Worm (Caenorhabditis elegans): ENCODE results near the gene nhr-104.

Gene nhr-104

ce11 chrIV:4760378-4761084 lies 28.0 kb downstream of the nhr-104 start, which contains the start of the genes memi-1 and cyp-31A3:
Gene memi-1 (minus strand): TSS chrIV:4760428.
Gene cyp-31A3 (plus strand): TSS chrIV:4761049.
- no peak for TF ChIP-seq hlh-30 (tag; optimal IDR thresholded peaks at IDR 0.05; ENCODE audit: insufficient read depth)
- no peak for TF ChIP-seq pax-1 (tag; optimal IDR thresholded peaks at IDR 0.05)
- no peak for TF ChIP-seq ceh-6 (GFP tag; optimal IDR thresholded peaks at IDR 0.05)

ce11 chrIV:4758659-4759058 lies 29.8 kb downstream of the nhr-104 start, which contains the start of gene Y17G9B.8:
Gene Y17G9B.8 (minus strand): TSS chrIV:4758840.
- TF ChIP-seq C38D4.7 (GFP tag; optimal IDR thresholded peaks at IDR 0.05) (no peak), unc-42 (tag; optimal IDR thresholded peaks at IDR 0.05) (no peak), madf-2 (tag; optimal IDR thresholded peaks at IDR 0.05) (no peak), lin-11 (tag; optimal IDR thresholded peaks at IDR 0.05) (no peak), ceh-45 (GFP tag; IDR thresholded peaks at IDR 0.05) (no peak), ahr-1 (tag; optimal IDR thresholded peaks at IDR 0.05) (no peak), hlh-30 (tag; optimal IDR thresholded peaks at IDR 0.05; ENCODE audit: insufficient read depth) (no peak), unc-3 (GFP tag; conservative IDR thresholded peaks at IDR 0.05) (no peak), unc-3 (tag; optimal IDR thresholded peaks at IDR 0.05) (no peak), elt-4 (tag; optimal IDR thresholded peaks at IDR 0.05) (no peak), nhr-11 (tag; optimal IDR thresholded peaks at IDR 0.05) (no peak), ceh-2 (tag; optimal IDR thresholded peaks at IDR 0.05) (no peak), dve-1 (tag; optimal IDR thresholded peaks at IDR 0.05) (no peak)

- TF ChIP-seq pat-9 (tag; optimal IDR thresholded peaks at IDR 0.05) = no peak
- TF ChIP-seq dmd-4 (tag; optimal IDR thresholded peaks at IDR 0.05; ENCODE audit: borderline replicate concordance) = no peak
- peak; percentile 44 for TF ChIP-seq ceh-48 (tag; optimal IDR thresholded peaks at IDR 0.05)
- no peak for TF ChIP-seq che-1 (tag; optimal IDR thresholded peaks at IDR 0.05)
- no peak for TF ChIP-seq unc-55 (GFP tag; optimal IDR thresholded peaks at IDR 0.05)
- peak; percentile 61 for TF ChIP-seq ceh-34 (tag; optimal IDR thresholded peaks at IDR 0.05)
- no peak for TF ChIP-seq fax-1 (tag; optimal IDR thresholded peaks at IDR 0.05)
- TF ChIP-seq hlh-30 (tag; optimal IDR thresholded peaks at IDR 0.05; ENCODE audit: insufficient read depth) = no peak
- no peak for TF ChIP-seq ama-1 (optimal IDR thresholded peaks at IDR 0.05)
- no peak for TF ChIP-seq ztf-16 (tag; optimal IDR thresholded peaks at IDR 0.05)
- peak; percentile 34 for TF ChIP-seq ref-2 (tag; optimal IDR thresholded peaks at IDR 0.05)
These were observed 32.4 kb downstream of the nhr-104 start, which contains the start of the genes fbxb-77 and Y17G9B.11 for ce11 chrIV:4755929-4756655. Gene fbxb-77 (minus strand): TSS chrIV:4756157. Gene Y17G9B.11 (plus strand): TSS chrIV:4756605.

ce11 chrIV:4751814-4752213 lies 36.7 kb downstream of the nhr-104 start, which contains the start of gene Y17G9B.4:
Gene Y17G9B.4 (plus strand): TSS chrIV:4752119.
- TF ChIP-seq ceh-34 (tag; optimal IDR thresholded peaks at IDR 0.05) = no peak
- no peak for TF ChIP-seq ztf-16 (tag; optimal IDR thresholded peaks at IDR 0.05)
- no peak for TF ChIP-seq hlh-15 (tag; optimal IDR thresholded peaks at IDR 0.05)
- TF ChIP-seq unc-42 (tag; optimal IDR thresholded peaks at IDR 0.05) = no peak
- no peak for TF ChIP-seq syd-9 (tag; optimal IDR thresholded peaks at IDR 0.05)
- no peak for TF ChIP-seq hlh-30 (tag; optimal IDR thresholded peaks at IDR 0.05; ENCODE audit: insufficient read depth)
- no peak for TF ChIP-seq K02D7.2 (tag; optimal IDR thresholded peaks at IDR 0.05)
- no peak for TF ChIP-seq ceh-19 (GFP tag; optimal IDR thresholded peaks at IDR 0.05)
- no peak for TF ChIP-seq ahr-1 (tag; optimal IDR thresholded peaks at IDR 0.05)

ce11 chrIV:4749728-4750278 lies 38.7 kb downstream of the nhr-104 start, which contains the start of the genes rpl-20 and Y17G9B.5:
Gene rpl-20 (minus strand): TSS chrIV:4749778.
Gene Y17G9B.5 (plus strand): TSS chrIV:4750240.
- TF ChIP-seq ttx-3 (tag; optimal IDR thresholded peaks at IDR 0.05) (peak; percentile 80), tbx-2 (tag; optimal IDR thresholded peaks at IDR 0.05) (peak; percentile 97), pros-1 (tag; optimal IDR thresholded peaks at IDR 0.05) (peak; percentile 86), hlh-15 (tag; optimal IDR thresholded peaks at IDR 0.05) (peak; percentile 51), pha-4 (tag; optimal IDR thresholded peaks at IDR 0.05) (no peak), pqm-1 (tag; optimal IDR thresholded peaks at IDR 0.05) (peak; percentile 81), syd-9 (tag; optimal IDR thresholded peaks at IDR 0.05) (peak; percentile 71), fkh-6 (tag; optimal IDR thresholded peaks at IDR 0.05) (peak; percentile 40), elt-4 (tag; optimal IDR thresholded peaks at IDR 0.05) (no peak), lim-6 (tag; optimal IDR thresholded peaks at IDR 0.05) (peak; percentile 11), ceh-14 (tag; optimal IDR thresholded peaks at IDR 0.05) (peak; percentile 93), unc-42 (tag; optimal IDR thresholded peaks at IDR 0.05) (peak; percentile 98), hlh-6 (tag; optimal IDR thresholded peaks at IDR 0.05) (no peak), nhr-11 (tag; optimal IDR thresholded peaks at IDR 0.05) (peak; percentile 55), ceh-30 (tag; optimal IDR thresholded peaks at IDR 0.05) (peak; percentile 99), C08G9.2 (tag; optimal IDR thresholded peaks at IDR 0.05) (peak; percentile 70), lin-11 (tag; optimal IDR thresholded peaks at IDR 0.05) (peak; percentile 60), npax-4 (tag; optimal IDR thresholded peaks at IDR 0.05) (no peak), unc-55 (GFP tag; optimal IDR thresholded peaks at IDR 0.05) (peak; percentile 76)
